Fruit fly (Drosophila melanogaster): Measurements from ENCODE around the gene CG14830.

CG14830 gene

dm6 chr3L:7262471-7262870 is 1.2 kb downstream of the CG14830 start:
- TF ChIP-seq CG7368 (GFP tag; optimal IDR thresholded peaks at IDR 0.05) (peak; percentile 35), CG10631 (GFP tag; optimal IDR thresholded peaks at IDR 0.05) (peak; percentile 51), pdm3 (GFP tag; optimal IDR thresholded peaks at IDR 0.05) (peak; percentile 32), OdsH (GFP tag; optimal IDR thresholded peaks at IDR 0.05) (peak; percentile 56), CG15336 (GFP tag; IDR thresholded peaks at IDR 0.05) (peak; percentile 69), CG34406 (GFP tag; optimal IDR thresholded peaks at IDR 0.05) (peak; percentile 31), CG9139 (GFP tag; optimal IDR thresholded peaks at IDR 0.05) (peak; percentile 45), Sox14 (GFP tag; optimal IDR thresholded peaks at IDR 0.05) (peak; percentile 6), CG8319 (GFP tag; optimal IDR thresholded peaks at IDR 0.05) (peak; percentile 30), CG16779 (tag; optimal IDR thresholded peaks at IDR 0.05) (peak; percentile 7), dsx (GFP tag; optimal IDR thresholded peaks at IDR 0.05; ENCODE audit: poor library complexity, severe bottlenecking) (peak; percentile 54), acj6 (GFP tag; optimal IDR thresholded peaks at IDR 0.05) (peak; percentile 23), fd85E (GFP tag; optimal IDR thresholded peaks at IDR 0.05) (no peak), CG11902 (GFP tag; optimal IDR thresholded peaks at IDR 0.05) (peak; percentile 41), CG6808 (GFP tag; optimal IDR thresholded peaks at IDR 0.05) (peak; percentile 71), CG6276 (GFP tag; optimal IDR thresholded peaks at IDR 0.05) (peak; percentile 45), Ets96B (tag; optimal IDR thresholded peaks at IDR 0.05) (peak; percentile 52), svp (GFP tag) (peak; percentile 60), CG10669 (GFP tag; optimal IDR thresholded peaks at IDR 0.05) (peak; percentile 67), achi (GFP tag; optimal IDR thresholded peaks at IDR 0.05) (peak; percentile 53), CG8119 (GFP tag; IDR thresholded peaks at IDR 0.05) (peak; percentile 63; the same call in 2 of the 3 replicates), eg (GFP tag; IDR thresholded peaks at IDR 0.05) (peak; percentile 52; the same call in 2 of the 3 replicates), Eip78C (GFP tag) (peak; percentile 91), Gug (GFP tag; IDR thresholded peaks at IDR 0.05) (peak; percentile 15; the same call in 1 of the 2 replicates), CG3919 (GFP tag; optimal IDR thresholded peaks at IDR 0.05) (peak; percentile 65), Eip75B (GFP tag; optimal IDR thresholded peaks at IDR 0.05) (peak; percentile 25), topi (GFP tag; optimal IDR thresholded peaks at IDR 0.05) (no peak), CG6792 (GFP tag; optimal IDR thresholded peaks at IDR 0.05) (peak; percentile 28), Eip93F (GFP tag; optimal IDR thresholded peaks at IDR 0.05) (no peak), CG32006 (GFP tag; optimal IDR thresholded peaks at IDR 0.05) (peak; percentile 56), ss (GFP tag; optimal IDR thresholded peaks at IDR 0.05) (peak; percentile 16 to 58), CG6163 (GFP tag; IDR thresholded peaks at IDR 0.05) (peak; percentile 59; the same call in 1 of the 3 replicates), CG4318 (GFP tag; optimal IDR thresholded peaks at IDR 0.05) (peak; percentile 51), CG11762 (GFP tag; optimal IDR thresholded peaks at IDR 0.05; ENCODE audit: insufficient read depth) (peak; percentile 43), esn (GFP tag; optimal IDR thresholded peaks at IDR 0.05) (peak; percentile 22), cyc (GFP tag; optimal IDR thresholded peaks at IDR 0.05) (no peak), fkh (GFP tag; optimal IDR thresholded peaks at IDR 0.05) (no peak), dac (GFP tag; optimal IDR thresholded peaks at IDR 0.05) (no peak), spab (GFP tag; optimal IDR thresholded peaks at IDR 0.05) (peak; percentile 67), Sox102F (GFP tag; optimal IDR thresholded peaks at IDR 0.05) (no peak), Sox15 (GFP tag; optimal IDR thresholded peaks at IDR 0.05) (no peak), Hr4 (GFP tag; optimal IDR thresholded peaks at IDR 0.05) (peak; percentile 63), CG11294 (GFP tag; IDR thresholded peaks at IDR 0.05) (no peak), CG31627 (GFP tag; optimal IDR thresholded peaks at IDR 0.05) (no peak), Hr39 (GFP tag; optimal IDR thresholded peaks at IDR 0.05) (peak; percentile 7), CG3032 (tag; optimal IDR thresholded peaks at IDR 0.05) (peak; percentile 68), salr (GFP tag; optimal IDR thresholded peaks at IDR 0.05) (peak in 1 of 2 experiments; percentile 23), net (GFP tag; optimal IDR thresholded peaks at IDR 0.05) (peak; percentile 44), CG8632 (GFP tag; optimal IDR thresholded peaks at IDR 0.05) (peak; percentile 40), CG6854 (GFP tag; optimal IDR thresholded peaks at IDR 0.05) (no peak), fd59A (GFP tag; optimal IDR thresholded peaks at IDR 0.05) (peak; percentile 21), CG1621 (tag; optimal IDR thresholded peaks at IDR 0.05) (no peak)

All from whole organism, prepupa.